Worm (Caenorhabditis elegans): ENCODE measurements around the gene clec-213.

The clec-213 gene

DNA sequence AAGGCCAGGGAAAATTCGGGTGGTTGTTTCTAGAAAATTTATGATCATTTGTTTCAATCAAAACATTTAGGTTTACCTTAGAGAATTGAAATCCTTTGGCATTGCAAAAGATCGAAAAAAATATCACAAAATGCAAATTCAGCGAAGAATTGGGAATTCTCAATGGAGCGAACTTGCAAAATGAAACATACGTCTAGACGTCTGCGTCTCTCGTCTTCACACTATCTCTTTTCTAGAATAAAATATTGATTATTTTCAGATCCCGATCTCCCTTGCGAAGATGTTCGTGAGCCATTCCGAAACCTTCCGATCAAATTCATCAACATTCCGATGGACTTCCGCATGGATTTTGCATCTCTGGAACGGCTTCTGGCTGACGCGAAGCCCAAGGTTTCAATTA is 24.6 kb upstream of the clec-213 start, which contains the start of gene ets-6:
Gene ets-6 (minus strand): TSS at position 169 of the 400 bp plus-strand sequence.
- TF ChIP-seq R02D3.7 (tag; optimal IDR thresholded peaks at IDR 0.05) (peak; percentile 31), hmg-11 (tag; optimal IDR thresholded peaks at IDR 0.05) (peak; percentile 46), tbx-2 (tag; optimal IDR thresholded peaks at IDR 0.05) (no peak), nhr-237 (tag; optimal IDR thresholded peaks at IDR 0.05) (no peak), fos-1 (tag; optimal IDR thresholded peaks at IDR 0.05) (no peak), mml-1 (tag; optimal IDR thresholded peaks at IDR 0.05) (no peak), elt-2 (tag; optimal IDR thresholded peaks at IDR 0.05) (no peak), fkh-2 (tag; optimal IDR thresholded peaks at IDR 0.05) (no peak), mdl-1 (tag; optimal IDR thresholded peaks at IDR 0.05) (no peak), lsy-12 (tag; optimal IDR thresholded peaks at IDR 0.05) (no peak), nhr-28 (tag; optimal IDR thresholded peaks at IDR 0.05) (no peak), unc-39 (tag; optimal IDR thresholded peaks at IDR 0.05) (no peak), pqm-1 (tag; optimal IDR thresholded peaks at IDR 0.05) (peak; percentile 23), ZK546.5 (tag; optimal IDR thresholded peaks at IDR 0.05) (no peak), egl-27 (tag; optimal IDR thresholded peaks at IDR 0.05) (no peak), nhr-43 (tag; optimal IDR thresholded peaks at IDR 0.05; ENCODE audit: poor library complexity, severe bottlenecking) (no peak), ztf-11 (tag; optimal IDR thresholded peaks at IDR 0.05) (no peak), daf-12 (tag; optimal IDR thresholded peaks at IDR 0.05) (no peak), nfya-1 (tag; optimal IDR thresholded peaks at IDR 0.05; ENCODE audit: insufficient read depth) (peak; percentile 61), nhr-77 (tag; optimal IDR thresholded peaks at IDR 0.05) (no peak), lin-15B (tag; optimal IDR thresholded peaks at IDR 0.05) (peak; percentile 73), unc-62 (GFP tag; optimal IDR thresholded peaks at IDR 0.05) (no peak), eor-1 (tag; optimal IDR thresholded peaks at IDR 0.05) (no peak), nhr-76 (tag; optimal IDR thresholded peaks at IDR 0.05) (no peak), jun-1 (tag; optimal IDR thresholded peaks at IDR 0.05) (no peak), zag-1 (tag; optimal IDR thresholded peaks at IDR 0.05) (no peak), elt-3 (tag; optimal IDR thresholded peaks at IDR 0.05) (no peak), ceh-28 (tag; optimal IDR thresholded peaks at IDR 0.05) (peak; percentile 85), ceh-16 (tag; optimal IDR thresholded peaks at IDR 0.05) (no peak), ama-1 (optimal IDR thresholded peaks at IDR 0.05) (no peak), ztf-4 (tag; optimal IDR thresholded peaks at IDR 0.05) (no peak), aly-2 (tag; optimal IDR thresholded peaks at IDR 0.05) (no peak), ceh-9 (tag; optimal IDR thresholded peaks at IDR 0.05) (no peak), nhr-25 (tag; optimal IDR thresholded peaks at IDR 0.05) (peak; percentile 32), sea-2 (GFP tag; optimal IDR thresholded peaks at IDR 0.05) (no peak), nhr-23 (tag; optimal IDR thresholded peaks at IDR 0.05) (peak; percentile 61), egl-5 (tag; optimal IDR thresholded peaks at IDR 0.05) (peak; percentile 18), ceh-82 (tag; optimal IDR thresholded peaks at IDR 0.05) (no peak), pha-4 (tag; optimal IDR thresholded peaks at IDR 0.05) (peak; percentile 69), snpc-4 (tag; optimal IDR thresholded peaks at IDR 0.05) (peak; percentile 45), lin-39 (tag; optimal IDR thresholded peaks at IDR 0.05) (no peak), nhr-11 (tag; optimal IDR thresholded peaks at IDR 0.05) (no peak)

DNA sequence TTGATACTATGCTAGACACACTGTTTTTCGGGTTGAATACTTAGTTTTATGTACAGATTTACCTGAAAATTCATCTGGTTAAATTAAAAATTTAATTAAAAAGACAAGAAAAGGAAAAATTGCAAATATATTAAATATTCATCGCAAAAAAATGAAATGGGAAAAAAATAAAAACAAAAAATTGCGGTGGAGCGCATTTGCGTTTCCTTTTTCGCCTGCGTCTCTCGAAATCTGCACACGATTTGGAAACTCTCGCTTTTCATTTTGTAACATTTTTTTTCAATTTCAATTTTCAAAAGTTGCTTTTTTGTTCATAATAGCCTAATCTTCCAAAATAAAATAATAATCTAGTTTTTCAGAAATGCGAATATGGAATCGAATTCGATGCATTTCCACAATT is 17.3 kb upstream of the clec-213 start, which contains the start of the genes F19F10.11 and C50E3.5:
Gene F19F10.11 (minus strand): TSS at position 68 of the 400 bp plus-strand sequence.
Gene C50E3.5 (plus strand): TSS at position 360 of the 400 bp plus-strand sequence.
- peak; percentile 70 for TF ChIP-seq lin-15B (tag; optimal IDR thresholded peaks at IDR 0.05)
- TF ChIP-seq nfya-1 (tag; optimal IDR thresholded peaks at IDR 0.05; ENCODE audit: insufficient read depth): peak; percentile 70
- no peak for TF ChIP-seq mdl-1 (tag; optimal IDR thresholded peaks at IDR 0.05)
- TF ChIP-seq snpc-4 (tag; optimal IDR thresholded peaks at IDR 0.05): peak; percentile 44
- peak; percentile 79 for TF ChIP-seq pha-4 (tag; optimal IDR thresholded peaks at IDR 0.05)
- peak; percentile 43 for TF ChIP-seq nhr-23 (tag; optimal IDR thresholded peaks at IDR 0.05)
- peak; percentile 74 for TF ChIP-seq hmg-11 (tag; optimal IDR thresholded peaks at IDR 0.05)
- TF ChIP-seq nhr-11 (tag; optimal IDR thresholded peaks at IDR 0.05): no peak
- peak; percentile 42 for TF ChIP-seq nhr-43 (tag; optimal IDR thresholded peaks at IDR 0.05; ENCODE audit: poor library complexity, severe bottlenecking)
- no peak for TF ChIP-seq ztf-11 (tag; optimal IDR thresholded peaks at IDR 0.05)
- TF ChIP-seq ceh-28 (tag; optimal IDR thresholded peaks at IDR 0.05): no peak
- TF ChIP-seq elt-2 (tag; optimal IDR thresholded peaks at IDR 0.05): peak; percentile 7
